Worm (Caenorhabditis elegans): ENCODE data around the gene ZC155.4.
A peak's percentile ranks its signal among the peaks of the same experiment; 100 is the strongest.

ZC155.4 gene

ce11 chrIII:5195690-5196089 lies 19.6 kb downstream of the ZC155.4 start, which contains the start of gene moc-6 (continued):
- TF ChIP-seq nhr-28 (tag; optimal IDR thresholded peaks at IDR 0.05) = no peak

ce11 chrIII:5193266-5193665 lies 22.0 kb downstream of the ZC155.4 start:
- TF ChIP-seq hlh-30 (tag; optimal IDR thresholded peaks at IDR 0.05; ENCODE audit: insufficient read depth) (peak; percentile 39), T20F7.1 (GFP tag; optimal IDR thresholded peaks at IDR 0.05) (no peak)

- no peak for TF ChIP-seq lin-39 (tag; optimal IDR thresholded peaks at IDR 0.05)
- TF ChIP-seq sdz-12 (GFP tag; optimal IDR thresholded peaks at IDR 0.05) = no peak
- no peak for TF ChIP-seq php-3 (GFP tag; IDR thresholded peaks at IDR 0.05)
- no peak for TF ChIP-seq nhr-76 (tag; optimal IDR thresholded peaks at IDR 0.05)
- TF ChIP-seq hif-1 (tag; optimal IDR thresholded peaks at IDR 0.05) = no peak
- no peak for TF ChIP-seq ceh-32 (tag; optimal IDR thresholded peaks at IDR 0.05; ENCODE audit: poor library complexity)
- TF ChIP-seq F49E8.2 (tag; optimal IDR thresholded peaks at IDR 0.05; ENCODE audit: borderline replicate concordance) = no peak
- no peak for TF ChIP-seq ztf-11 (tag; optimal IDR thresholded peaks at IDR 0.05)
- TF ChIP-seq fos-1 (tag; optimal IDR thresholded peaks at IDR 0.05) = no peak
- no peak for TF ChIP-seq lin-15B (tag; optimal IDR thresholded peaks at IDR 0.05)
- TF ChIP-seq nhr-25 (tag; optimal IDR thresholded peaks at IDR 0.05; ENCODE audit: borderline replicate concordance, insufficient read depth) = no peak
- no peak for TF ChIP-seq lin-13 (GFP tag; optimal IDR thresholded peaks at IDR 0.05)
- TF ChIP-seq D1046.2 (GFP tag; IDR thresholded peaks at IDR 0.05) = no peak
- TF ChIP-seq ces-1 (GFP tag; optimal IDR thresholded peaks at IDR 0.05) = peak; percentile 6
- TF ChIP-seq hlh-30 (tag; optimal IDR thresholded peaks at IDR 0.05; ENCODE audit: insufficient read depth) = peak; percentile 39
- TF ChIP-seq lin-29 (GFP tag; IDR thresholded peaks at IDR 0.05) = no peak
- TF ChIP-seq F10B5.3 (tag; optimal IDR thresholded peaks at IDR 0.05) = no peak
- TF ChIP-seq ceh-20 (GFP tag; IDR thresholded peaks at IDR 0.05) = no peak
- no peak for TF ChIP-seq dmd-8 (GFP tag; IDR thresholded peaks at IDR 0.05)
- no peak for TF ChIP-seq ZK337.2 (GFP tag; IDR thresholded peaks at IDR 0.05)
- no peak for TF ChIP-seq zag-1 (tag; optimal IDR thresholded peaks at IDR 0.05)
- TF ChIP-seq daf-16 (GFP tag; optimal IDR thresholded peaks at IDR 0.05) = no peak
- TF ChIP-seq daf-16 (tag; optimal IDR thresholded peaks at IDR 0.05) = no peak
- TF ChIP-seq daf-12 (tag; optimal IDR thresholded peaks at IDR 0.05) = no peak
- TF ChIP-seq ceh-44 (GFP tag; IDR thresholded peaks at IDR 0.05) = no peak
- no peak for TF ChIP-seq aha-1 (tag)
- TF ChIP-seq Y105C5A.15 (GFP tag; IDR thresholded peaks at IDR 0.05) = no peak
- TF ChIP-seq spr-3 (GFP tag; optimal IDR thresholded peaks at IDR 0.05) = no peak
- TF ChIP-seq mep-1 (tag; optimal IDR thresholded peaks at IDR 0.05) = peak; percentile 28
- peak; percentile 77 for TF ChIP-seq dpl-1 (GFP tag; optimal IDR thresholded peaks at IDR 0.05)
- peak in 1 of 2 experiments; percentile 65 for TF ChIP-seq lsy-2 (tag; optimal IDR thresholded peaks at IDR 0.05)
- TF ChIP-seq zip-2 (tag; optimal IDR thresholded peaks at IDR 0.05) = no peak
- TF ChIP-seq mxl-2 (GFP tag; conservative IDR thresholded peaks at IDR 0.05) = no peak
- TF ChIP-seq lir-3 (tag; optimal IDR thresholded peaks at IDR 0.05) = no peak
- no peak for TF ChIP-seq Y5F2A.4 (GFP tag; optimal IDR thresholded peaks at IDR 0.05)
- TF ChIP-seq ZK546.5 (tag; optimal IDR thresholded peaks at IDR 0.05) = no peak
- TF ChIP-seq nhr-77 (tag; optimal IDR thresholded peaks at IDR 0.05) = no peak
- no peak for TF ChIP-seq dmd-9 (GFP tag; IDR thresholded peaks at IDR 0.05)
- no peak for TF ChIP-seq dmd-6 (GFP tag; IDR thresholded peaks at IDR 0.05)
- TF ChIP-seq pqm-1 (tag; optimal IDR thresholded peaks at IDR 0.05) = no peak
- no peak for TF ChIP-seq ceh-62 (tag; optimal IDR thresholded peaks at IDR 0.05)
- no peak for TF ChIP-seq ama-1 (optimal IDR thresholded peaks at IDR 0.05)
- no peak for TF ChIP-seq madf-9 (GFP tag; conservative IDR thresholded peaks at IDR 0.05)
- no peak for TF ChIP-seq ceh-28 (tag; optimal IDR thresholded peaks at IDR 0.05)
- TF ChIP-seq attf-4 (tag; optimal IDR thresholded peaks at IDR 0.05) = no peak
- TF ChIP-seq mes-2 (tag; optimal IDR thresholded peaks at IDR 0.05; ENCODE audit: poor library complexity, severe bottlenecking) = peak; percentile 63
Measured at ce11 chrIII:5190671-5191174, 24.6 kb downstream of the ZC155.4 start, which contains the start of gene hira-1. TSS of gene hira-1 (plus strand) at chrIII:5191124.
